Fruit fly (Drosophila melanogaster) whole organism, embryonic: ENCODE data around the gene CG12477.

Experiments used
- Aef1 ChIP-seq: fragments of 200-800 bp; sonication (Bioruptor generic); IDR thresholded peaks from 3 replicates; pipeline ENCODE4 v1.3.6; 2022; ENCODE audit warnings: missing biosample characterization, missing genetic modification characterization
- Asciz ChIP-seq: fragments of 200-800 bp; sonication (Bioruptor generic); optimal IDR thresholded peaks from 2 replicates; lab custom pipeline; 2017; ENCODE audit warnings: missing biosample characterization, mild to moderate bottlenecking, missing genetic modification characterization, missing genetic modification reagents
- CG10321 ChIP-seq: fragments of 200-800 bp; sonication (Bioruptor generic); IDR thresholded peaks from 2 replicates; pipeline ENCODE4 v1.3.6; 2022; ENCODE audit warnings: missing biosample characterization, missing genetic modification characterization
- CG10366 ChIP-seq: fragments of 200-800 bp; sonication (Bioruptor generic); IDR thresholded peaks from 2 replicates; pipeline ENCODE4 v1.3.6; 2022; ENCODE audit warnings: missing biosample characterization, missing genetic modification characterization
- CG10543 ChIP-seq: fragments of 200-800 bp; sonication (Bioruptor generic); optimal IDR thresholded peaks from 3 replicates; lab custom pipeline; 2017; ENCODE audit warnings: missing biosample characterization, mild to moderate bottlenecking, missing genetic modification characterization, moderate library complexity
- CG10565 ChIP-seq: fragments of 200-800 bp; sonication (Bioruptor generic); optimal IDR thresholded peaks from 3 replicates; lab custom pipeline; 2016; ENCODE audit warnings: missing biosample characterization, mild to moderate bottlenecking, missing genetic modification characterization
- CG11504 ChIP-seq: fragments of 200-800 bp; sonication (Bioruptor generic); optimal IDR thresholded peaks from 3 replicates; lab custom pipeline; 2019; ENCODE audit warnings: missing biosample characterization, mild to moderate bottlenecking, missing genetic modification characterization, moderate library complexity
- CG12104 ChIP-seq: fragments of 200-800 bp; sonication (Bioruptor generic); optimal IDR thresholded peaks from 3 replicates; lab custom pipeline; 2016; ENCODE audit warnings: missing biosample characterization, missing genetic modification characterization
- CG1233 ChIP-seq: fragments of 200-800 bp; sonication (Bioruptor generic); optimal IDR thresholded peaks from 4 replicates; lab custom pipeline; 2018; ENCODE audit warnings: missing biosample characterization, mild to moderate bottlenecking, missing genetic modification characterization
- CG14441 ChIP-seq: fragments of 200-800 bp; sonication (Bioruptor generic); IDR thresholded peaks from 2 replicates; pipeline ENCODE4 v1.3.6; 2022; ENCODE audit warnings: missing biosample characterization, missing genetic modification characterization
- CG16863 ChIP-seq: fragments of 200-800 bp; sonication (Bioruptor generic); optimal IDR thresholded peaks from 3 replicates; lab custom pipeline; 2016; ENCODE audit warnings: missing biosample characterization, missing genetic modification characterization
- CG17568 ChIP-seq: fragments of 200-800 bp; sonication (Bioruptor generic); optimal IDR thresholded peaks from 2 replicates; lab custom pipeline; 2018; ENCODE audit warnings: missing biosample characterization, mild to moderate bottlenecking, missing genetic modification characterization, moderate library complexity
- CG17912 ChIP-seq: fragments of 200-800 bp; sonication (Bioruptor generic); optimal IDR thresholded peaks from 2 replicates; lab custom pipeline; 2018; ENCODE audit warnings: missing biosample characterization, mild to moderate bottlenecking, missing genetic modification characterization
- CG2199 ChIP-seq: fragments of 200-800 bp; sonication (Bioruptor generic); IDR thresholded peaks from 3 replicates; pipeline ENCODE4 v1.3.6; 2022; ENCODE audit warnings: missing biosample characterization, missing genetic modification characterization
- CG2875 ChIP-seq: fragments of 200-800 bp; sonication (Bioruptor generic); optimal IDR thresholded peaks from 2 replicates; lab custom pipeline; 2017; ENCODE audit warnings: missing biosample characterization, mild to moderate bottlenecking, missing genetic modification characterization, missing genetic modification reagents
- CG32772 ChIP-seq: fragments of 200-800 bp; sonication (Bioruptor generic); IDR thresholded peaks from 2 replicates; pipeline ENCODE4 v1.3.6; 2022; ENCODE audit warnings: missing biosample characterization, missing genetic modification characterization
- CG42726 ChIP-seq: fragments of 200-800 bp; sonication (Bioruptor generic); IDR thresholded peaks from 2 replicates; pipeline ENCODE4 v1.3.6; 2022; ENCODE audit warnings: missing biosample characterization, missing genetic modification characterization; ENCODE audit not compliant: partially characterized antibody
- CG43689 ChIP-seq: fragments of 200-800 bp; sonication (Bioruptor generic); IDR thresholded peaks from 2 replicates; pipeline ENCODE4 v1.3.6; 2022; ENCODE audit warnings: missing biosample characterization, missing genetic modification characterization
- CG4707 ChIP-seq: fragments of 200-800 bp; sonication (Bioruptor generic); optimal IDR thresholded peaks from 2 replicates; lab custom pipeline; 2018; ENCODE audit warnings: missing biosample characterization, mild to moderate bottlenecking, missing genetic modification characterization, moderate library complexity
- CG6254 ChIP-seq: fragments of 200-800 bp; sonication (Bioruptor generic); optimal IDR thresholded peaks from 3 replicates; lab custom pipeline; 2017; ENCODE audit warnings: mild to moderate bottlenecking, missing biosample characterization, missing genetic modification reagents, missing genetic modification characterization
- CG7556 ChIP-seq: fragments of 200-800 bp; sonication (Bioruptor generic); optimal IDR thresholded peaks from 2 replicates; lab custom pipeline; 2017; ENCODE audit warnings: missing biosample characterization, mild to moderate bottlenecking, missing genetic modification characterization
- CG8359 ChIP-seq: fragments of 200-800 bp; sonication (Bioruptor generic); optimal IDR thresholded peaks from 2 replicates; lab custom pipeline; 2017; ENCODE audit warnings: missing biosample characterization, mild to moderate bottlenecking, missing genetic modification characterization, borderline replicate concordance
- CG8924 ChIP-seq: fragments of 200-800 bp; optimal IDR thresholded peaks from 3 replicates; lab custom pipeline; 2019; ENCODE audit warnings: missing biosample characterization, mild to moderate bottlenecking, missing genetic modification characterization, moderate library complexity
- CG9727 ChIP-seq: fragments of 200-800 bp; sonication (Bioruptor generic); optimal IDR thresholded peaks from 3 replicates; lab custom pipeline; 2017; ENCODE audit warnings: missing biosample characterization, mild to moderate bottlenecking, missing genetic modification characterization
- CG9797 ChIP-seq: fragments of 200-800 bp; sonication (Bioruptor generic); optimal IDR thresholded peaks from 3 replicates; lab custom pipeline; 2018; ENCODE audit warnings: missing biosample characterization, mild to moderate bottlenecking, missing genetic modification characterization
- CG9876 ChIP-seq: fragments of 200-800 bp; sonication (Bioruptor generic); optimal IDR thresholded peaks from 2 replicates; lab custom pipeline; 2016; ENCODE audit warnings: missing biosample characterization, missing genetic modification characterization
- CHES-1-like ChIP-seq: fragments of 200-800 bp; sonication (Bioruptor generic); optimal IDR thresholded peaks from 2 replicates; lab custom pipeline; 2016; ENCODE audit warnings: missing biosample characterization, missing genetic modification characterization
- Camta ChIP-seq: fragments of 200-800 bp; sonication (Bioruptor generic); optimal IDR thresholded peaks from 2 replicates; lab custom pipeline; 2016; ENCODE audit warnings: missing biosample characterization, missing genetic modification characterization
- D19A ChIP-seq: fragments of 200-800 bp; optimal IDR thresholded peaks from 3 replicates; lab custom pipeline; 2019; ENCODE audit warnings: missing biosample characterization, mild to moderate bottlenecking, missing genetic modification characterization, moderate library complexity
- E2f2 ChIP-seq: fragments of 200-800 bp; sonication (Bioruptor generic); IDR thresholded peaks from 2 replicates; pipeline ENCODE4 v1.3.6; 2022; ENCODE audit warnings: missing biosample characterization, missing genetic modification characterization
- GATAe ChIP-seq: fragments of 200-800 bp; sonication (Bioruptor generic); conservative IDR thresholded peaks from 2 replicates; pipeline ENCODE4 v1.3.6; 2022; ENCODE audit warnings: missing biosample characterization, missing genetic modification characterization
- Jarid2 ChIP-seq: fragments of 200-800 bp; sonication (Bioruptor generic); optimal IDR thresholded peaks from 3 replicates; lab custom pipeline; 2017; ENCODE audit warnings: mild to moderate bottlenecking, missing biosample characterization, missing genetic modification reagents, missing genetic modification characterization
- Ravus ChIP-seq: fragments of 200-800 bp; sonication (Bioruptor generic); IDR thresholded peaks from 2 replicates; pipeline ENCODE4 v1.3.6; 2022; ENCODE audit warnings: missing biosample characterization, missing genetic modification characterization
- Scr ChIP-seq: fragments of 200-800 bp; sonication (Bioruptor generic); IDR thresholded peaks from 2 replicates; pipeline ENCODE4 v1.3.6; 2022; ENCODE audit warnings: missing biosample characterization, missing genetic modification characterization; ENCODE audit not compliant: partially characterized antibody
- Six4 ChIP-seq: fragments of 200-800 bp; sonication (Bioruptor generic); optimal IDR thresholded peaks from 2 replicates; lab custom pipeline; 2016; ENCODE audit warnings: missing biosample characterization, missing genetic modification characterization
- Sox100B ChIP-seq: fragments of 200-800 bp; sonication (Bioruptor generic); optimal IDR thresholded peaks from 3 replicates; lab custom pipeline; 2018; ENCODE audit warnings: missing biosample characterization, mild to moderate bottlenecking, missing genetic modification characterization
- Taf1 ChIP-seq: fragments of 200-800 bp; sonication (Bioruptor generic); IDR thresholded peaks from 2 replicates; pipeline ENCODE4 v1.3.6; 2022; ENCODE audit warnings: missing biosample characterization, missing genetic modification characterization
- Trl ChIP-seq, 3 experiments: fragments of >200 bp in 2 of 3; fragments of 200-800 bp in 1 of 3; sonication (Bioruptor generic) in 1 of 3; optimal IDR thresholded peaks; 2 replicates in 1 of 3; 3 replicates in 2 of 3; lab custom pipeline; 2016 to 2017; ENCODE audit warnings: missing biosample characterization in 1 of 3, missing genetic modification characterization in 1 of 3
- ap ChIP-seq: fragments of 200-800 bp; sonication (Bioruptor generic); IDR thresholded peaks from 2 replicates; pipeline ENCODE4 v1.3.6; 2022; ENCODE audit warnings: missing biosample characterization, missing genetic modification characterization
- ara ChIP-seq: fragments of 200-800 bp; sonication (Bioruptor generic); IDR thresholded peaks from 2 replicates; pipeline ENCODE4 v1.3.6; 2022; ENCODE audit warnings: missing biosample characterization, missing genetic modification characterization
- eve ChIP-seq, 2 experiments: fragments of >200 bp; optimal IDR thresholded peaks; 2 replicates each; lab custom pipeline; 2017; ENCODE audit warnings: missing biosample characterization in 2 of 2, missing genetic modification characterization in 2 of 2
- hkb ChIP-seq, 2 experiments: fragments of 200-800 bp in 1 of 2; fragments of >200 bp in 1 of 2; sonication (Bioruptor generic) in 1 of 2; IDR thresholded peaks in 1 of 2; optimal IDR thresholded peaks in 1 of 2; 2 replicates each; pipeline versions ENCODE4 v1.3.6 to Lab custom; 2017 to 2022; ENCODE audit warnings: missing biosample characterization in 1 of 2, missing genetic modification characterization in 1 of 2
- klu ChIP-seq: fragments of 200-800 bp; sonication (Bioruptor generic); IDR thresholded peaks from 2 replicates; pipeline ENCODE4 v1.3.6; 2022; ENCODE audit warnings: missing biosample characterization, missing genetic modification characterization
- oc ChIP-seq: fragments of 200-800 bp; sonication (Bioruptor generic); optimal IDR thresholded peaks from 2 replicates; lab custom pipeline; 2018; ENCODE audit warnings: missing biosample characterization, mild to moderate bottlenecking, missing genetic modification characterization, moderate library complexity
- pan ChIP-seq, 4 experiments: fragments of >200 bp in 3 of 4; fragments of 200-800 bp in 1 of 4; sonication (Bioruptor generic) in 1 of 4; optimal IDR thresholded peaks in 3 of 4; IDR thresholded peaks in 1 of 4; 2 replicates each; pipeline versions ENCODE4 v1.3.6 to Lab custom; 2017 to 2022; ENCODE audit warnings: missing biosample characterization in 2 of 4, missing genetic modification characterization in 2 of 4, mixed read lengths in 1 of 4
- ro ChIP-seq: fragments of 200-800 bp; sonication (Bioruptor generic); IDR thresholded peaks from 2 replicates; pipeline ENCODE4 v1.3.6; 2022; ENCODE audit warnings: missing biosample characterization, missing genetic modification characterization
- scrt ChIP-seq: fragments of 200-800 bp; sonication (Bioruptor generic); optimal IDR thresholded peaks from 2 replicates; lab custom pipeline; 2018; ENCODE audit warnings: missing biosample characterization, mild to moderate bottlenecking, missing genetic modification characterization, moderate library complexity
- sisA ChIP-seq: fragments of 200-800 bp; sonication (Bioruptor generic); IDR thresholded peaks from 2 replicates; pipeline ENCODE4 v1.3.6; 2022; ENCODE audit warnings: missing biosample characterization, missing genetic modification characterization
- ssp ChIP-seq: fragments of 200-800 bp; sonication (Bioruptor generic); IDR thresholded peaks from 2 replicates; pipeline ENCODE4 v1.3.6; 2022; ENCODE audit warnings: missing biosample characterization, missing genetic modification characterization
- toy ChIP-seq: fragments of 200-800 bp; sonication (Bioruptor generic); IDR thresholded peaks from 2 replicates; pipeline ENCODE4 v1.3.6; 2022; ENCODE audit warnings: missing biosample characterization, missing genetic modification characterization
- wor ChIP-seq: fragments of 200-800 bp; sonication (Bioruptor generic); IDR thresholded peaks from 2 replicates; pipeline ENCODE4 v1.3.6; 2022; ENCODE audit warnings: missing biosample characterization, missing genetic modification characterization

Gene CG12477

dm6 chr3L:18756293-18756887, 33.3 kb upstream of the CG12477 start (continued):
- TF ChIP-seq Scr (GFP tag; lab: Robert Waterston, UW) (no peak), wor (peak; percentile 68), CG10321 (GFP tag; lab: Robert Waterston, UW) (no peak), D19A (peak; percentile 63), pan (optimal IDR thresholded peaks at IDR 0.05; lab: Kevin White, UChicago) (no peak), pan (GFP tag; optimal IDR thresholded peaks at IDR 0.05 in 1 of 2, IDR thresholded peaks at IDR 0.05 in 1 of 2) (peak in 1 of 2 experiments; percentile 52), CG7556 (GFP tag; lab: Kevin White, UChicago) (peak; percentile 46), CG16863 (no peak), sisA (GFP tag; lab: Robert Waterston, UW) (no peak; the same call in 1 of the 2 replicates), Trl (optimal IDR thresholded peaks at IDR 0.05; lab: Kevin White, UChicago) (no peak), Trl (GFP tag; optimal IDR thresholded peaks at IDR 0.05; lab: Kevin White, UChicago) (no peak), Camta (GFP tag; lab: Kevin White, UChicago) (peak; percentile 51), GATAe (no peak), CG9876 (GFP tag; lab: Kevin White, UChicago) (no peak), CG12104 (peak; percentile 42), ap (no peak), CG2875 (GFP tag; lab: Kevin White, UChicago) (peak; percentile 20), CG9797 (no peak), CG42726 (GFP tag; lab: Robert Waterston, UW) (no peak), CG10565 (no peak), ssp (no peak), CG9727 (peak; percentile 32), oc (tag; lab: Kevin White, UChicago) (peak; percentile 76), E2f2 (GFP tag; lab: Robert Waterston, UW) (peak; percentile 25; the same call in 1 of the 2 replicates), scrt (GFP tag; lab: Kevin White, UChicago) (peak; percentile 6), Ravus (GFP tag; lab: Robert Waterston, UW) (no peak; the same call in 1 of the 2 replicates), klu (GFP tag; lab: Robert Waterston, UW) (no peak), CG10543 (no peak), CHES-1-like (GFP tag; lab: Kevin White, UChicago) (no peak), CG43689 (GFP tag; lab: Robert Waterston, UW) (no peak), eve (GFP tag; optimal IDR thresholded peaks at IDR 0.05; lab: Kevin White, UChicago) (peak in 1 of 2 experiments; percentile 57), CG10366 (GFP tag; lab: Robert Waterston, UW) (peak; percentile 37), CG2199 (GFP tag; lab: Robert Waterston, UW) (no peak), ara (no peak; the same call in 1 of the 2 replicates), CG32772 (GFP tag; lab: Robert Waterston, UW) (peak; percentile 60), Sox100B (GFP tag; lab: Kevin White, UChicago) (peak; percentile 82), ro (no peak), CG4707 (GFP tag; lab: Kevin White, UChicago) (no peak), Six4 (GFP tag; lab: Kevin White, UChicago) (peak; percentile 37), CG1233 (GFP tag; lab: Kevin White, UChicago) (no peak), CG8359 (GFP tag; lab: Kevin White, UChicago) (peak; percentile 35), toy (GFP tag; lab: Robert Waterston, UW) (no peak)

- no peak for TF ChIP-seq Jarid2 (GFP tag; lab: Kevin White, UChicago)
- TF ChIP-seq CG8924 (tag; lab: Kevin White, UChicago): no peak
- no peak for TF ChIP-seq Taf1 (GFP tag; lab: Robert Waterston, UW)
- no peak for TF ChIP-seq CG17568
- TF ChIP-seq CG14441 (GFP tag; lab: Robert Waterston, UW): no peak
- TF ChIP-seq CG11504: no peak
- TF ChIP-seq CG6254 (GFP tag; lab: Kevin White, UChicago): peak; percentile 16
- TF ChIP-seq Aef1 (GFP tag; lab: Robert Waterston, UW): no peak
- no peak for TF ChIP-seq hkb (optimal IDR thresholded peaks at IDR 0.05; lab: Kevin White, UChicago)
- TF ChIP-seq hkb (GFP tag; IDR thresholded peaks at IDR 0.05; lab: Robert Waterston, UW): peak; percentile 28; the same call in 1 of the 2 replicates
- no peak for TF ChIP-seq Asciz (GFP tag; lab: Kevin White, UChicago)
- peak; percentile 18 for TF ChIP-seq CG17912
Measured at dm6 chr3L:18753827-18754226, 30.8 kb upstream of the CG12477 start.
